Worm (Caenorhabditis elegans) whole organism, L4 larva: Measurements from ENCODE around the gene ccch-1.

ENCODE experiments used
- F37D6.2 ChIP-seq: sonication (generic microtip); optimal IDR thresholded peaks from 2 replicates; lab custom pipeline; 2016; ENCODE audit warnings: mild to moderate bottlenecking, missing genetic modification characterization, missing compliant biosample characterization
- T20F7.1 ChIP-seq: fragments of 200-800 bp; sonication (Bioruptor generic); optimal IDR thresholded peaks from 2 replicates; lab custom pipeline; 2018; ENCODE audit warnings: mild to moderate bottlenecking, missing genetic modification characterization, missing compliant biosample characterization
- T26A8.4 ChIP-seq: fragments of 200-800 bp; sonication (Bioruptor generic); IDR thresholded peaks from 2 replicates; pipeline ENCODE4 v1.3.6; 2022; ENCODE audit warnings: missing genetic modification characterization, missing compliant biosample characterization
- ama-1 ChIP-seq: fragments of 150-350 bp; optimal IDR thresholded peaks from 2 replicates; lab custom pipeline; 2014; ENCODE audit warnings: inconsistent platforms, mixed read lengths
- attf-4 ChIP-seq: sonication (generic microtip); optimal IDR thresholded peaks from 3 replicates; lab custom pipeline; 2017; ENCODE audit warnings: missing biosample characterization, missing genetic modification characterization
- ceh-32 ChIP-seq: sonication (generic microtip); optimal IDR thresholded peaks from 2 replicates; lab custom pipeline; 2016; ENCODE audit warnings: mild to moderate bottlenecking, missing genetic modification characterization, missing compliant biosample characterization; ENCODE audit not compliant: poor library complexity
- ces-1 ChIP-seq: fragments of 150-350 bp; sonication (generic microtip); optimal IDR thresholded peaks from 4 replicates; lab custom pipeline; 2014; ENCODE audit warnings: missing biosample characterization, missing genetic modification reagents, missing genetic modification characterization
- cey-2 ChIP-seq: sonication (generic microtip); optimal IDR thresholded peaks from 3 replicates; lab custom pipeline; 2017; ENCODE audit warnings: missing genetic modification characterization, mild to moderate bottlenecking, missing compliant biosample characterization, antibody characterized with exemption, borderline replicate concordance; ENCODE audit not compliant: insufficient read depth
- daf-16 ChIP-seq, 3 experiments: sonication (generic microtip); optimal IDR thresholded peaks; 2 replicates each; lab custom pipeline; 2016 to 2017; ENCODE audit warnings: missing genetic modification characterization in 3 of 3, missing genetic modification reagents in 3 of 3, mild to moderate bottlenecking in 2 of 3, missing compliant biosample characterization in 2 of 3, missing biosample characterization in 1 of 3, moderate library complexity in 1 of 3
- dmd-6 ChIP-seq: fragments of 200-800 bp; sonication (Bioruptor generic); IDR thresholded peaks from 2 replicates; pipeline ENCODE4 v1.3.6; 2022; ENCODE audit warnings: missing genetic modification reagents, missing genetic modification characterization, missing compliant biosample characterization
- dmd-8 ChIP-seq: fragments of 200-800 bp; sonication (Bioruptor generic); IDR thresholded peaks from 2 replicates; pipeline ENCODE4 v1.3.6; 2022; ENCODE audit warnings: missing genetic modification characterization, missing compliant biosample characterization
- dpl-1 ChIP-seq: fragments of 150-350 bp; optimal IDR thresholded peaks from 2 replicates; lab custom pipeline; 2014; ENCODE audit warnings: missing biosample characterization, missing genetic modification reagents, missing genetic modification characterization
- duxl-1 ChIP-seq: sonication (generic microtip); optimal IDR thresholded peaks from 2 replicates; lab custom pipeline; 2016; ENCODE audit warnings: mild to moderate bottlenecking, missing genetic modification characterization, moderate library complexity, missing compliant biosample characterization; ENCODE audit not compliant: poor library complexity
- egl-27 ChIP-seq: sonication (generic microtip); optimal IDR thresholded peaks from 3 replicates; lab custom pipeline; 2017; ENCODE audit warnings: missing biosample characterization, missing genetic modification reagents, missing genetic modification characterization
- gei-8 ChIP-seq: fragments of 200-800 bp; sonication (Bioruptor generic); optimal IDR thresholded peaks from 2 replicates; lab custom pipeline; 2018; ENCODE audit warnings: mild to moderate bottlenecking, missing genetic modification characterization, missing compliant biosample characterization
- hif-1 ChIP-seq, 2 experiments: sonication (generic microtip); optimal IDR thresholded peaks; 2 replicates each; lab custom pipeline; 2016 to 2017; ENCODE audit warnings: missing compliant biosample characterization in 2 of 2, missing genetic modification characterization in 2 of 2, missing genetic modification reagents in 2 of 2, missing genotype in 2 of 2, mild to moderate bottlenecking in 1 of 2
- hlh-30 ChIP-seq: sonication (generic microtip); optimal IDR thresholded peaks from 2 replicates; lab custom pipeline; 2017; ENCODE audit warnings: antibody characterized with exemption, mild to moderate bottlenecking, missing genetic modification characterization, missing compliant biosample characterization; ENCODE audit not compliant: insufficient read depth
- lin-1 ChIP-seq: fragments of 200-800 bp; sonication (Bioruptor generic); IDR thresholded peaks from 2 replicates; pipeline ENCODE4 v1.3.6; 2022; ENCODE audit warnings: missing genetic modification reagents, missing genetic modification characterization, missing compliant biosample characterization
- lin-29 ChIP-seq: fragments of 200-800 bp; sonication (Bioruptor generic); IDR thresholded peaks from 2 replicates; pipeline ENCODE4 v1.3.6; 2022; ENCODE audit warnings: missing genetic modification reagents, missing genetic modification characterization, missing compliant biosample characterization
- lin-38 ChIP-seq: fragments of 200-800 bp; sonication (Bioruptor generic); IDR thresholded peaks from 2 replicates; pipeline ENCODE4 v1.3.6; 2022; ENCODE audit warnings: missing genetic modification reagents, missing genetic modification characterization, missing compliant biosample characterization
- lir-3 ChIP-seq: sonication (generic microtip); optimal IDR thresholded peaks from 2 replicates; lab custom pipeline; 2016; ENCODE audit warnings: mild to moderate bottlenecking, missing genetic modification characterization, missing compliant biosample characterization
- lsy-2 ChIP-seq, 2 experiments: fragments of 150-350 bp in 1 of 2; sonication (generic microtip) in 1 of 2; optimal IDR thresholded peaks; 2 replicates each; lab custom pipeline; 2014 to 2017; ENCODE audit warnings: missing biosample characterization in 2 of 2, missing genetic modification characterization in 2 of 2
- madf-9 ChIP-seq: fragments of 200-800 bp; sonication (Bioruptor generic); conservative IDR thresholded peaks from 2 replicates; pipeline ENCODE4 v1.3.6; 2022; ENCODE audit warnings: missing genetic modification reagents, missing genetic modification characterization, missing compliant biosample characterization
- mep-1 ChIP-seq: fragments of 150-350 bp; sonication (generic microtip); optimal IDR thresholded peaks from 3 replicates; lab custom pipeline; 2014; ENCODE audit warnings: missing biosample characterization, missing genetic modification characterization
- mxl-2 ChIP-seq: fragments of 200-800 bp; sonication (Bioruptor generic); conservative IDR thresholded peaks from 2 replicates; pipeline ENCODE4 v1.3.6; 2022; ENCODE audit warnings: missing genetic modification reagents, missing genetic modification characterization, missing compliant biosample characterization
- nhr-11 ChIP-seq: fragments of 150-350 bp; optimal IDR thresholded peaks from 2 replicates; lab custom pipeline; 2014; ENCODE audit warnings: missing biosample characterization, missing genetic modification characterization
- nhr-111 ChIP-seq: fragments of 200-800 bp; sonication (Bioruptor generic); optimal IDR thresholded peaks from 2 replicates; lab custom pipeline; 2018; ENCODE audit warnings: mild to moderate bottlenecking, missing genetic modification characterization, missing compliant biosample characterization
- nhr-237 ChIP-seq: sonication (generic microtip); optimal IDR thresholded peaks from 2 replicates; lab custom pipeline; 2017; ENCODE audit warnings: missing biosample characterization, missing genetic modification characterization
- nhr-25 ChIP-seq: sonication (generic microtip); optimal IDR thresholded peaks from 2 replicates; lab custom pipeline; 2017; ENCODE audit warnings: missing genetic modification characterization, mild to moderate bottlenecking, missing compliant biosample characterization, antibody characterized with exemption, moderate library complexity, borderline replicate concordance; ENCODE audit not compliant: insufficient read depth
- nhr-28 ChIP-seq: fragments of 150-350 bp; optimal IDR thresholded peaks from 2 replicates; lab custom pipeline; 2014; ENCODE audit warnings: missing biosample characterization, missing genetic modification characterization
- nhr-77 ChIP-seq: fragments of 150-350 bp; optimal IDR thresholded peaks from 2 replicates; lab custom pipeline; 2014; ENCODE audit warnings: missing biosample characterization, missing genetic modification characterization
- pha-4 ChIP-seq, 2 experiments: fragments of 150-350 bp in 1 of 2; fragments of 200-800 bp in 1 of 2; sonication (Bioruptor generic) in 1 of 2; IDR thresholded peaks in 1 of 2; optimal IDR thresholded peaks in 1 of 2; 2 replicates each; pipeline versions ENCODE4 v1.3.6 to Lab custom; 2014 to 2022; ENCODE audit warnings: missing genetic modification characterization in 2 of 2, missing genetic modification reagents in 2 of 2, missing biosample characterization in 1 of 2, missing compliant biosample characterization in 1 of 2
- php-3 ChIP-seq: fragments of 200-800 bp; sonication (Bioruptor generic); IDR thresholded peaks from 2 replicates; pipeline ENCODE4 v1.3.6; 2022; ENCODE audit warnings: missing genetic modification reagents, missing genetic modification characterization, missing compliant biosample characterization
- saeg-2 ChIP-seq: fragments of 200-800 bp; sonication (Bioruptor generic); IDR thresholded peaks from 2 replicates; pipeline ENCODE4 v1.3.6; 2022; ENCODE audit warnings: missing genetic modification reagents, missing genetic modification characterization, missing compliant biosample characterization
- unc-62 ChIP-seq, 3 experiments: fragments of 150-350 bp in 1 of 3; sonication (generic microtip); optimal IDR thresholded peaks in 2 of 3; peaks in 1 of 3; 1 replicate in 1 of 3; 2 replicates in 2 of 3; lab custom pipeline; 2014 to 2017; ENCODE audit warnings: missing biosample characterization in 3 of 3, missing genetic modification characterization in 3 of 3, missing genetic modification reagents in 3 of 3, missing genotype in 1 of 3
- zip-11 ChIP-seq: fragments of 200-800 bp; sonication (Bioruptor generic); IDR thresholded peaks from 2 replicates; pipeline ENCODE4 v1.3.6; 2022; ENCODE audit warnings: missing genetic modification characterization, missing compliant biosample characterization

ccch-1 gene

DNA sequence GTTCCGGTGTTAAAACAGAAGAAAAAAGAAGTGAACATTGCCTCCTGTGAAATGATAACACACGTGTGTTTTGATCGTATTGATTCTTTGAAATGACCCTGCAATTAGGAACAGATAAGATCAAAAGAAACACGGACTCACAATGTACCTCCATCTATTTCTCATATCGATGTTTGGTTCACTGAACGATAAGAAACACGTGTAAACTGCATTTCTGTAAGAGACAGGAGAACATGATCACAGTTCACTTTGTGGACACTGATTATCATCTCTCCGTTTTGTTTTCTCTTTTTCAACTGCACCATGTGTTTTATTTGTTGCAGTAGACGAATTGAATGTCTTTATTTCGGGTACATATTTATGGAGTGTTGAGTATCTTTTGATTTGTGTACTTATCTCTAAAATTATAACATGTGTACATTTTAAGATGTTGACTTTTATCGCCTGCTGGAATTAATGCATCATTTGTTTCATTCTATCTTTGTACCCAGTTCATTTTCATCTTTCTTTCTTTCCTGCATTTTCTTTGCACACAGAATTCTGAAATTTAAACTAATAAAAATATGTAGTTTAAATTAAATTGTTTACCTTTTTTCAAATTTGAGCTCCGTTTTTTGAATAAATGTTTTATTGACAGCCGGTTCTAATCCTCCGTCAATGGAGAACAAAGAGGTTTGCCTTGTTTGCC, 45.3 kb downstream of the ccch-1 start, which contains the start of the genes H12C20.7 and nhr-68 (continued):
- peak; percentile 97 for TF ChIP-seq php-3
- TF ChIP-seq unc-62 (GFP tag; optimal IDR thresholded peaks at IDR 0.05 in 1 of 2; lab: Kevin White, UChicago): peak in 1 of 2 experiments; percentile 99
- TF ChIP-seq unc-62 (tag; optimal IDR thresholded peaks at IDR 0.05; lab: Kevin White, UChicago): no peak
- peak; percentile 66; the same call in 1 of the 2 replicates for TF ChIP-seq lin-29
- peak; percentile 96 for TF ChIP-seq cey-2 (tag; lab: Kevin White, UChicago)
- TF ChIP-seq dpl-1 (GFP tag; lab: Kevin White, UChicago): peak; percentile 65
- TF ChIP-seq lsy-2 (tag; optimal IDR thresholded peaks at IDR 0.05; lab: Kevin White, UChicago): peak in 1 of 2 experiments; percentile 93
- peak; percentile 96 for TF ChIP-seq saeg-2
- TF ChIP-seq ces-1: no peak
- TF ChIP-seq zip-11 (GFP tag; lab: Robert Waterston, UW): no peak

DNA sequence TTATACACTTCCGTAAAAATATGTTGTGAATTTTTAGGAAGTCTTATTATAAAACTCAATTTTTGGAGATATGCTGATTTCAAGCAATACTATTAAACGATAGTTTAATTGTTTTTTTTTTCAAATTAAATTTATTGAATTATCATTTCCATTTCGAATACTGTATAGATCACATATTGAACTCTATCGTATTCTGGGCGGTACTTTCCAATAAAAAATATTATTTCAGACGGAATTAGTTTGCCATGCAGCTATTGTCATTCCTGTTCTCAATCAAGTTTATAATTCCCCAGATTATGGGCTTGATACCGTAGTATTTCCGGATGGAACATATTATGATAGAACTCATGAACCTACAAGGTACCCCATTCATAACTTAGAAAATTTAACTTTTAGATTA, 46.9 kb downstream of the ccch-1 start:
- TF ChIP-seq ceh-32 (tag; lab: Kevin White, UChicago) (no peak), lsy-2 (tag; optimal IDR thresholded peaks at IDR 0.05; lab: Kevin White, UChicago) (peak in 1 of 2 experiments; percentile 72), egl-27 (tag; lab: Kevin White, UChicago) (no peak), madf-9 (GFP tag; lab: Robert Waterston, UW) (no peak), dmd-6 (GFP tag; lab: Robert Waterston, UW) (peak; percentile 57), daf-16 (GFP tag; optimal IDR thresholded peaks at IDR 0.05; lab: Kevin White, UChicago) (no peak), daf-16 (tag; optimal IDR thresholded peaks at IDR 0.05; lab: Kevin White, UChicago) (peak; percentile 52), duxl-1 (tag; lab: Kevin White, UChicago) (no peak), nhr-111 (GFP tag; lab: Kevin White, UChicago) (no peak), T26A8.4 (no peak), lin-38 (no peak), nhr-28 (peak; percentile 39), ama-1 (no peak), F37D6.2 (tag; lab: Kevin White, UChicago) (no peak), nhr-11 (tag; lab: Kevin White, UChicago) (no peak), T20F7.1 (no peak), nhr-237 (no peak), attf-4 (tag; lab: Kevin White, UChicago) (no peak), hlh-30 (tag; lab: Kevin White, UChicago) (no peak), nhr-25 (no peak), ces-1 (no peak), hif-1 (tag; optimal IDR thresholded peaks at IDR 0.05; lab: Kevin White, UChicago) (no peak), dmd-8 (GFP tag; lab: Robert Waterston, UW) (no peak), mep-1 (no peak), lir-3 (tag; lab: Kevin White, UChicago) (no peak), cey-2 (tag; lab: Kevin White, UChicago) (no peak)

- TF ChIP-seq cey-2 (tag; lab: Kevin White, UChicago): no peak
- TF ChIP-seq nhr-77: no peak
- TF ChIP-seq pha-4 (GFP tag; IDR thresholded peaks at IDR 0.05; lab: Robert Waterston, UW): no peak
- TF ChIP-seq pha-4 (tag; optimal IDR thresholded peaks at IDR 0.05; lab: Kevin White, UChicago): no peak
- TF ChIP-seq F37D6.2 (tag; lab: Kevin White, UChicago): no peak
- TF ChIP-seq duxl-1 (tag; lab: Kevin White, UChicago): no peak
- no peak for TF ChIP-seq nhr-25
- no peak for TF ChIP-seq lin-1 (GFP tag; lab: Robert Waterston, UW)
- no peak for TF ChIP-seq mxl-2
- TF ChIP-seq nhr-111 (GFP tag; lab: Kevin White, UChicago): no peak
- no peak for TF ChIP-seq lin-38
- TF ChIP-seq gei-8 (GFP tag; lab: Kevin White, UChicago): no peak
Measured at ce11 chrV:11580826-11581225, 53.2 kb downstream of the ccch-1 start, which contains the start of gene srx-90. Gene srx-90 (plus strand): TSS chrV:11581126.
